Worm (Caenorhabditis elegans) whole organism, L4 larva: ENCODE results near the gene sdz-35.
A peak's percentile ranks its signal among the peaks of the same experiment; 100 is the strongest.

ENCODE experiments used
- F10B5.3 ChIP-seq: sonication (generic microtip); optimal IDR thresholded peaks from 2 replicates; lab custom pipeline; 2016; ENCODE audit warnings: mild to moderate bottlenecking, missing genetic modification characterization, missing compliant biosample characterization
- Y105C5A.15 ChIP-seq: fragments of 200-800 bp; sonication (Bioruptor generic); IDR thresholded peaks from 2 replicates; pipeline ENCODE4 v1.3.6; 2022; ENCODE audit warnings: missing genetic modification characterization, missing compliant biosample characterization
- Y48G9A.11 ChIP-seq: fragments of 200-800 bp; sonication (Bioruptor generic); IDR thresholded peaks from 2 replicates; pipeline ENCODE4 v1.3.6; 2022; ENCODE audit warnings: missing genetic modification reagents, missing genetic modification characterization, missing compliant biosample characterization
- aha-1 ChIP-seq: fragments of 150-350 bp; peaks from one replicate; lab custom pipeline; 2014; ENCODE audit warnings: missing biosample characterization, missing genetic modification characterization
- arid-1 ChIP-seq: fragments of 200-800 bp; sonication (Bioruptor generic); conservative IDR thresholded peaks from 2 replicates; pipeline ENCODE4 v1.3.6; 2022; ENCODE audit warnings: missing genetic modification reagents, missing genetic modification characterization, missing compliant biosample characterization
- ceh-20 ChIP-seq: fragments of 200-800 bp; sonication (Bioruptor generic); IDR thresholded peaks from 2 replicates; pipeline ENCODE4 v1.3.6; 2022; ENCODE audit warnings: missing genetic modification reagents, missing genetic modification characterization, missing compliant biosample characterization
- ceh-62 ChIP-seq: sonication (generic microtip); optimal IDR thresholded peaks from 2 replicates; lab custom pipeline; 2017; ENCODE audit warnings: missing biosample characterization, missing genetic modification characterization
- ces-1 ChIP-seq: fragments of 150-350 bp; sonication (generic microtip); optimal IDR thresholded peaks from 4 replicates; lab custom pipeline; 2014; ENCODE audit warnings: missing biosample characterization, missing genetic modification reagents, missing genetic modification characterization
- daf-16 ChIP-seq, 3 experiments: sonication (generic microtip); optimal IDR thresholded peaks; 2 replicates each; lab custom pipeline; 2016 to 2017; ENCODE audit warnings: missing genetic modification characterization in 3 of 3, missing genetic modification reagents in 3 of 3, mild to moderate bottlenecking in 2 of 3, missing compliant biosample characterization in 2 of 3, missing biosample characterization in 1 of 3, moderate library complexity in 1 of 3
- dmd-8 ChIP-seq: fragments of 200-800 bp; sonication (Bioruptor generic); IDR thresholded peaks from 2 replicates; pipeline ENCODE4 v1.3.6; 2022; ENCODE audit warnings: missing genetic modification characterization, missing compliant biosample characterization
- dmd-9 ChIP-seq: fragments of 200-800 bp; sonication (Bioruptor generic); IDR thresholded peaks from 2 replicates; pipeline ENCODE4 v1.3.6; 2022; ENCODE audit warnings: missing genetic modification reagents, missing genetic modification characterization, missing compliant biosample characterization
- duxl-1 ChIP-seq: sonication (generic microtip); optimal IDR thresholded peaks from 2 replicates; lab custom pipeline; 2016; ENCODE audit warnings: mild to moderate bottlenecking, missing genetic modification characterization, moderate library complexity, missing compliant biosample characterization; ENCODE audit not compliant: poor library complexity
- dve-1 ChIP-seq: sonication (generic microtip); optimal IDR thresholded peaks from 2 replicates; lab custom pipeline; 2017; ENCODE audit warnings: antibody characterized with exemption, mild to moderate bottlenecking, missing genetic modification characterization, missing compliant biosample characterization; ENCODE audit not compliant: insufficient read depth
- egl-43 ChIP-seq: fragments of 200-800 bp; sonication (Bioruptor generic); IDR thresholded peaks from 2 replicates; pipeline ENCODE4 v1.3.6; 2022; ENCODE audit warnings: missing genetic modification reagents, missing genetic modification characterization, missing compliant biosample characterization
- hlh-11 ChIP-seq: fragments of 200-800 bp; sonication (Bioruptor generic); optimal IDR thresholded peaks from 2 replicates; lab custom pipeline; 2018; ENCODE audit warnings: mild to moderate bottlenecking, missing genetic modification characterization, missing compliant biosample characterization
- hlh-30 ChIP-seq: sonication (generic microtip); optimal IDR thresholded peaks from 2 replicates; lab custom pipeline; 2017; ENCODE audit warnings: antibody characterized with exemption, mild to moderate bottlenecking, missing genetic modification characterization, missing compliant biosample characterization; ENCODE audit not compliant: insufficient read depth
- hmg-1.1 ChIP-seq: fragments of 200-800 bp; sonication (Bioruptor generic); IDR thresholded peaks from 2 replicates; pipeline ENCODE4 v1.3.6; 2022; ENCODE audit warnings: missing genetic modification reagents, missing genetic modification characterization, missing compliant biosample characterization
- jun-1 ChIP-seq: fragments of 150-350 bp; optimal IDR thresholded peaks from 2 replicates; lab custom pipeline; 2014; ENCODE audit warnings: missing biosample characterization, missing genetic modification reagents, missing genetic modification characterization
- lim-7 ChIP-seq: fragments of 200-800 bp; sonication (Bioruptor generic); IDR thresholded peaks from 2 replicates; pipeline ENCODE4 v1.3.6; 2022; ENCODE audit warnings: missing genetic modification characterization, missing compliant biosample characterization
- lin-29 ChIP-seq: fragments of 200-800 bp; sonication (Bioruptor generic); IDR thresholded peaks from 2 replicates; pipeline ENCODE4 v1.3.6; 2022; ENCODE audit warnings: missing genetic modification reagents, missing genetic modification characterization, missing compliant biosample characterization
- lir-3 ChIP-seq: sonication (generic microtip); optimal IDR thresholded peaks from 2 replicates; lab custom pipeline; 2016; ENCODE audit warnings: mild to moderate bottlenecking, missing genetic modification characterization, missing compliant biosample characterization
- madf-5 ChIP-seq, 2 experiments: fragments of 200-800 bp; sonication (Bioruptor generic); IDR thresholded peaks; 2 replicates each; pipeline ENCODE4 v1.3.6; 2022; ENCODE audit warnings: missing compliant biosample characterization in 2 of 2, missing genetic modification characterization in 2 of 2
- madf-9 ChIP-seq: fragments of 200-800 bp; sonication (Bioruptor generic); conservative IDR thresholded peaks from 2 replicates; pipeline ENCODE4 v1.3.6; 2022; ENCODE audit warnings: missing genetic modification reagents, missing genetic modification characterization, missing compliant biosample characterization
- mep-1 ChIP-seq: fragments of 150-350 bp; sonication (generic microtip); optimal IDR thresholded peaks from 3 replicates; lab custom pipeline; 2014; ENCODE audit warnings: missing biosample characterization, missing genetic modification characterization
- mes-2 ChIP-seq: sonication (generic microtip); optimal IDR thresholded peaks from 2 replicates; lab custom pipeline; 2016; ENCODE audit warnings: missing genotype, mild to moderate bottlenecking, missing genetic modification characterization, missing compliant biosample characterization; ENCODE audit not compliant: poor library complexity, severe bottlenecking
- mxl-2 ChIP-seq: fragments of 200-800 bp; sonication (Bioruptor generic); conservative IDR thresholded peaks from 2 replicates; pipeline ENCODE4 v1.3.6; 2022; ENCODE audit warnings: missing genetic modification reagents, missing genetic modification characterization, missing compliant biosample characterization
- mxl-3 ChIP-seq: fragments of 200-800 bp; sonication (Bioruptor generic); optimal IDR thresholded peaks from 2 replicates; lab custom pipeline; 2018; ENCODE audit warnings: mild to moderate bottlenecking, missing genetic modification characterization, missing compliant biosample characterization
- nhr-102 ChIP-seq: sonication (generic microtip); optimal IDR thresholded peaks from 2 replicates; lab custom pipeline; 2016; ENCODE audit warnings: mild to moderate bottlenecking, missing genetic modification characterization, moderate library complexity, missing compliant biosample characterization
- nhr-41 ChIP-seq: fragments of 200-800 bp; sonication (Bioruptor generic); IDR thresholded peaks from 2 replicates; pipeline ENCODE4 v1.3.6; 2022; ENCODE audit warnings: missing genetic modification reagents, missing genetic modification characterization, missing compliant biosample characterization
- nhr-42 ChIP-seq: fragments of 200-800 bp; sonication (Bioruptor generic); IDR thresholded peaks from 2 replicates; pipeline ENCODE4 v1.3.6; 2022; ENCODE audit warnings: missing genetic modification characterization, missing compliant biosample characterization
- pha-4 ChIP-seq, 2 experiments: fragments of 150-350 bp in 1 of 2; fragments of 200-800 bp in 1 of 2; sonication (Bioruptor generic) in 1 of 2; IDR thresholded peaks in 1 of 2; optimal IDR thresholded peaks in 1 of 2; 2 replicates each; pipeline versions ENCODE4 v1.3.6 to Lab custom; 2014 to 2022; ENCODE audit warnings: missing genetic modification characterization in 2 of 2, missing genetic modification reagents in 2 of 2, missing biosample characterization in 1 of 2, missing compliant biosample characterization in 1 of 2
- php-3 ChIP-seq: fragments of 200-800 bp; sonication (Bioruptor generic); IDR thresholded peaks from 2 replicates; pipeline ENCODE4 v1.3.6; 2022; ENCODE audit warnings: missing genetic modification reagents, missing genetic modification characterization, missing compliant biosample characterization
- pqm-1 ChIP-seq: sonication (generic microtip); optimal IDR thresholded peaks from 2 replicates; lab custom pipeline; 2017; ENCODE audit warnings: missing biosample characterization, missing genetic modification characterization
- rbr-2 ChIP-seq: sonication (generic microtip); optimal IDR thresholded peaks from 2 replicates; lab custom pipeline; 2016; ENCODE audit warnings: missing genotype, missing genetic modification characterization, missing compliant biosample characterization
- saeg-2 ChIP-seq: fragments of 200-800 bp; sonication (Bioruptor generic); IDR thresholded peaks from 2 replicates; pipeline ENCODE4 v1.3.6; 2022; ENCODE audit warnings: missing genetic modification reagents, missing genetic modification characterization, missing compliant biosample characterization
- sdz-12 ChIP-seq: fragments of 200-800 bp; sonication (Bioruptor generic); optimal IDR thresholded peaks from 2 replicates; lab custom pipeline; 2018; ENCODE audit warnings: mild to moderate bottlenecking, missing genetic modification characterization, missing compliant biosample characterization
- snpc-4 ChIP-seq: fragments of 150-350 bp; optimal IDR thresholded peaks from 2 replicates; lab custom pipeline; 2014; ENCODE audit warnings: missing biosample characterization, missing genetic modification characterization
- tra-1 ChIP-seq: fragments of 200-800 bp; sonication (Bioruptor generic); IDR thresholded peaks from 2 replicates; pipeline ENCODE4 v1.3.6; 2022; ENCODE audit warnings: missing genetic modification reagents, missing genetic modification characterization, missing compliant biosample characterization
- zip-2 ChIP-seq: fragments of 150-350 bp; optimal IDR thresholded peaks from 2 replicates; lab custom pipeline; 2014; ENCODE audit warnings: missing biosample characterization, missing genetic modification characterization

sdz-35 gene

ce11 chrII:3210365-3210764 is 1.8 kb upstream of the sdz-35 start, which contains the start of gene ZC239.5 (continued):
- TF ChIP-seq ceh-20 (GFP tag; lab: Robert Waterston, UW) (no peak), nhr-102 (tag; lab: Kevin White, UChicago) (no peak), pqm-1 (tag; lab: Kevin White, UChicago) (no peak)

DNA sequence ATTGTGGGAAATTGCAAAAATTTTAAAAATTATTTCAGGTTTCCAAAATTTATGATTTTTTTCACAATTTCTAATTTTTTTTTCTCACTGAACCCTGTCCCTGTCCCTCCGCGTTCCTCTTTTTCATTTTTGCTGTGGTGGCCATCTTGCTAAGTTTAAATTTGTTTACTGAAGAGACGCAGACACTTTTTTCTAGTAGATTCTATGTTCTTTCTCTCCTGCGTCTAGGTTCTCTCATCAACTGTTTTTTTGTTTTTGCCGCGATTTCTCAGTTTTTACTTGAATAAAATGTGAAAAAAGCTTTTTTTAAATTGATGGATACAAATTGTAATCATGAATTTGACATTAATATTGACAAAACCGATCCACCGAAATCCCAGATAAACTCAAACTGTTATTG is 672 bp upstream of the sdz-35 start, which contains the start of gene ZC239.6:
Gene ZC239.6, plus strand, starts transcription at position 381 of the 400 bp plus-strand sequence.
- TF ChIP-seq pha-4 (GFP tag; IDR thresholded peaks at IDR 0.05; lab: Robert Waterston, UW): no peak
- TF ChIP-seq pha-4 (tag; optimal IDR thresholded peaks at IDR 0.05; lab: Kevin White, UChicago): peak; percentile 22
- no peak for TF ChIP-seq sdz-12 (GFP tag; lab: Kevin White, UChicago)
- TF ChIP-seq ceh-20 (GFP tag; lab: Robert Waterston, UW): no peak
- no peak for TF ChIP-seq lin-29 (GFP tag; lab: Robert Waterston, UW)
- TF ChIP-seq hlh-30 (tag; lab: Kevin White, UChicago): peak; percentile 9
- no peak for TF ChIP-seq F10B5.3 (tag; lab: Kevin White, UChicago)
- TF ChIP-seq hlh-11 (tag; lab: Kevin White, UChicago): peak; percentile 35
- 0 out of 2 replicates have a peak, but pooled peaks have one; percentile 22 for TF ChIP-seq hmg-1.1 (GFP tag; lab: Robert Waterston, UW)
- peak; percentile 32 for TF ChIP-seq rbr-2 (tag; lab: Kevin White, UChicago)
- no peak for TF ChIP-seq zip-2 (tag; lab: Kevin White, UChicago)
- no peak for TF ChIP-seq egl-43 (GFP tag; lab: Robert Waterston, UW)
- TF ChIP-seq daf-16 (GFP tag; optimal IDR thresholded peaks at IDR 0.05; lab: Kevin White, UChicago): peak in 1 of 2 experiments; percentile 68
- no peak for TF ChIP-seq daf-16 (tag; optimal IDR thresholded peaks at IDR 0.05; lab: Kevin White, UChicago)
- TF ChIP-seq, all 104 proteins: peak for 6

- TF ChIP-seq lir-3 (tag; lab: Kevin White, UChicago) (no peak), nhr-42 (GFP tag; lab: Robert Waterston, UW) (no peak), tra-1 (GFP tag; lab: Robert Waterston, UW) (no peak), mes-2 (tag; lab: Kevin White, UChicago) (no peak), mxl-3 (GFP tag; lab: Kevin White, UChicago) (no peak), nhr-41 (GFP tag; lab: Robert Waterston, UW) (no peak), dmd-8 (no peak), egl-43 (GFP tag; lab: Robert Waterston, UW) (no peak), dve-1 (tag; lab: Kevin White, UChicago) (no peak), saeg-2 (GFP tag; lab: Robert Waterston, UW) (no peak), madf-9 (GFP tag; lab: Robert Waterston, UW) (no peak), Y48G9A.11 (GFP tag; lab: Robert Waterston, UW) (no peak), pha-4 (GFP tag; IDR thresholded peaks at IDR 0.05; lab: Robert Waterston, UW) (no peak), pha-4 (tag; optimal IDR thresholded peaks at IDR 0.05; lab: Kevin White, UChicago) (no peak)
These were observed 2.1 kb downstream of the sdz-35 start, which contains the start of the genes ZC239.20 and ZC239.21 for ce11 chrII:3206423-3206989. Gene ZC239.20, minus strand, starts transcription at chrII:3206523. Gene ZC239.21, plus strand, starts transcription at chrII:3206939.

ce11 chrII:3203415-3203814 is 5.2 kb downstream of the sdz-35 start, which contains the start of gene sri-50:
Gene sri-50, plus strand, starts transcription at chrII:3203715.
- TF ChIP-seq mxl-2 (GFP tag; lab: Robert Waterston, UW) (no peak), aha-1 (tag; lab: Kevin White, UChicago) (peak; percentile 5)

ce11 chrII:3202519-3202918 is 6.1 kb downstream of the sdz-35 start, which contains the start of gene sri-53:
Gene sri-53, minus strand, starts transcription at chrII:3202619.
- TF ChIP-seq jun-1 (no peak), mep-1 (tag; lab: Kevin White, UChicago) (no peak), madf-5 (GFP tag; IDR thresholded peaks at IDR 0.05; lab: Robert Waterston, UW) (no peak), dmd-8 (no peak), arid-1 (GFP tag; lab: Robert Waterston, UW) (no peak), dmd-9 (no peak), daf-16 (GFP tag; optimal IDR thresholded peaks at IDR 0.05; lab: Kevin White, UChicago) (no peak), daf-16 (tag; optimal IDR thresholded peaks at IDR 0.05; lab: Kevin White, UChicago) (no peak), lin-29 (GFP tag; lab: Robert Waterston, UW) (no peak), ces-1 (GFP tag; lab: Kevin White, UChicago) (no peak), duxl-1 (tag; lab: Kevin White, UChicago) (no peak), snpc-4 (no peak), dve-1 (tag; lab: Kevin White, UChicago) (no peak), Y105C5A.15 (no peak), php-3 (GFP tag; lab: Robert Waterston, UW) (no peak), nhr-41 (GFP tag; lab: Robert Waterston, UW) (no peak), lim-7 (no peak), ceh-62 (no peak)
